Worm (Caenorhabditis elegans) whole organism, early embryonic: ENCODE results near the gene C29E4.15.
"Not testable (repeated sequence)": the region's sequence is repeated elsewhere in the genome, so short reads cannot be mapped to it uniquely, and the experiment has no call there.

Experiments
- B0310.2 ChIP-seq: sonication (generic microtip); optimal IDR thresholded peaks from 2 replicates; lab custom pipeline; 2016; ENCODE audit warnings: mild to moderate bottlenecking, missing genetic modification characterization, missing compliant biosample characterization
- F13C5.2 ChIP-seq: sonication (generic microtip); optimal IDR thresholded peaks from 2 replicates; lab custom pipeline; 2017; ENCODE audit warnings: mild to moderate bottlenecking, missing genetic modification characterization, inconsistent platforms, missing compliant biosample characterization
- aly-1 ChIP-seq: sonication (generic microtip); optimal IDR thresholded peaks from 2 replicates; lab custom pipeline; 2016; ENCODE audit warnings: missing genetic modification characterization, missing compliant biosample characterization
- ama-1 ChIP-seq: fragments of 150-350 bp; optimal IDR thresholded peaks from 2 replicates; lab custom pipeline; 2014
- ceh-13 ChIP-seq: fragments of 200-800 bp; sonication (Bioruptor generic); optimal IDR thresholded peaks from 2 replicates; lab custom pipeline; 2018; ENCODE audit warnings: mild to moderate bottlenecking, missing genetic modification characterization, missing compliant biosample characterization
- ceh-36 ChIP-seq: sonication (generic microtip); optimal IDR thresholded peaks from 2 replicates; lab custom pipeline; 2016; ENCODE audit warnings: missing genetic modification characterization, inconsistent platforms, missing compliant biosample characterization
- ets-7 ChIP-seq: sonication (generic microtip); optimal IDR thresholded peaks from 2 replicates; lab custom pipeline; 2016; ENCODE audit warnings: missing genotype, missing genetic modification characterization, missing compliant biosample characterization
- flt-1 ChIP-seq: fragments of 200-800 bp; sonication (Bioruptor generic); IDR thresholded peaks from 2 replicates; pipeline ENCODE4 v1.3.6; 2022; ENCODE audit warnings: missing genetic modification characterization, missing compliant biosample characterization
- hmbx-1 ChIP-seq: sonication (generic microtip); optimal IDR thresholded peaks from 2 replicates; lab custom pipeline; 2016; ENCODE audit warnings: mild to moderate bottlenecking, missing genetic modification characterization, missing compliant biosample characterization
- hmg-4 ChIP-seq: fragments of 200-800 bp; sonication (Bioruptor generic); optimal IDR thresholded peaks from 2 replicates; lab custom pipeline; 2018; ENCODE audit warnings: mild to moderate bottlenecking, missing genetic modification characterization, missing compliant biosample characterization
- hnd-1 ChIP-seq: sonication (generic microtip); optimal IDR thresholded peaks from 2 replicates; lab custom pipeline; 2016; ENCODE audit warnings: missing genetic modification characterization, missing compliant biosample characterization
- pes-1 ChIP-seq: fragments of 200-800 bp; sonication (Bioruptor generic); IDR thresholded peaks from 2 replicates; pipeline ENCODE4 v1.3.6; 2022; ENCODE audit warnings: missing genetic modification reagents, missing genetic modification characterization, missing compliant biosample characterization
- scrt-1 ChIP-seq: fragments of 200-800 bp; sonication (Bioruptor generic); IDR thresholded peaks from 2 replicates; pipeline ENCODE4 v1.3.6; 2022; ENCODE audit warnings: missing genetic modification characterization, missing compliant biosample characterization
- sea-1 ChIP-seq: fragments of 200-800 bp; sonication (Bioruptor generic); conservative IDR thresholded peaks from 2 replicates; pipeline ENCODE4 v1.3.6; 2022; ENCODE audit warnings: missing genetic modification characterization, missing compliant biosample characterization
- tbx-11 ChIP-seq: fragments of 200-800 bp; sonication (Bioruptor generic); IDR thresholded peaks from 2 replicates; pipeline ENCODE4 v1.3.6; 2022; ENCODE audit warnings: missing genetic modification characterization, missing compliant biosample characterization
- tbx-37 ChIP-seq: fragments of 200-800 bp; sonication (Bioruptor generic); conservative IDR thresholded peaks from 2 replicates; pipeline ENCODE4 v1.3.6; 2022; ENCODE audit warnings: missing genetic modification reagents, missing genetic modification characterization, missing compliant biosample characterization
- tra-4 ChIP-seq: sonication (generic microtip); optimal IDR thresholded peaks from 2 replicates; lab custom pipeline; 2017; ENCODE audit warnings: missing genetic modification characterization, missing compliant biosample characterization

The C29E4.15 gene

DNA sequence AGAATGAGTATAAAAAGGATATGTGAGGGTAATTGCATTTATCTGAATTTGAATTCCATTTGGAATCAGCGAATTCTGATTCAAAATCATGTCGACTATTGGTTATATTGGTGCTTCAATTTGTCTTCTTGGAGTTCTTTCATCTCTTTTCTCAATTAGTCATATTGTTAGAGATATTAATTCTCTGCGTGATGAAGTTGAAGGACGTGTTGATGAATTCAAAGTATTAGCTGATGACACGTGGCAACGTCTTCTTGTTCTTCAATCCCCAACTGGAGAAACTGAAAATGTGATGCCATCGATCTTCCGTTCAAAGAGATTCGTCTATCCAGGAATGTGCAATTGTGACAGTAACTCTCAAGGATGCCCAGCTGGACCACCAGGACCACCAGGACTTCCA, 3.6 kb upstream of the C29E4.15 start, which contains the start of gene col-90:
TSS of gene col-90 (plus strand) at position 37 of the 400 bp plus-strand sequence.
- no peak for TF ChIP-seq ets-7 (tag; lab: Kevin White, UChicago)
- TF ChIP-seq tbx-11 (GFP tag; lab: Robert Waterston, UW): no peak
- TF ChIP-seq ceh-36 (tag; lab: Kevin White, UChicago): no peak
- TF ChIP-seq tbx-37 (GFP tag; lab: Robert Waterston, UW): no peak
- TF ChIP-seq ama-1 (lab: Kevin White, UChicago): no peak
- no peak for TF ChIP-seq sea-1 (GFP tag; lab: Robert Waterston, UW)
- no peak for TF ChIP-seq flt-1
- no peak for TF ChIP-seq ceh-13 (GFP tag; lab: Kevin White, UChicago)
- TF ChIP-seq aly-1 (tag; lab: Kevin White, UChicago): no peak
- no peak for TF ChIP-seq tra-4 (tag; lab: Kevin White, UChicago)
- TF ChIP-seq hmbx-1 (tag; lab: Kevin White, UChicago): no peak

DNA sequence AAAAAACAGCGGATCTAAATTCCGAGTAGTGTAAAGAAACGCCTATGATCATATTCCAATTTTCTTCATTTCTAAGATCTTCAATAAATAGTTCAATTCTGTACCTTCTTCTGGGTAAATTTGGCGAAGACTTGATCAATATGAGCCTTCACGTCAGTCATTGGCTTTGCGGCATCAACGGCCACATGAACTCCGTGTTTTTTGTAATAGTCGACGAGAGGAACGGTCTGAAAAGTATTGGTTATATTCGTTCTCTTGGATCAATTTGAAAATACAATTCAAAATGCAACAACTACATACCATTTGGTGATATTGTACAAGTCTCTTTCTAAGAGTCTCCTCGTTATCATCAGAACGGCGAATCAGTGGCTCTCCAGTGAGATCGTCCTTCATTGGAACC, 2.0 kb upstream of the C29E4.15 start:
- TF ChIP-seq sea-1 (GFP tag; lab: Robert Waterston, UW) (no peak), ceh-36 (tag; lab: Kevin White, UChicago) (no peak), hnd-1 (tag; lab: Kevin White, UChicago) (no peak), tbx-37 (GFP tag; lab: Robert Waterston, UW) (no peak), ama-1 (lab: Kevin White, UChicago) (no peak), ets-7 (tag; lab: Kevin White, UChicago) (no peak)

DNA sequence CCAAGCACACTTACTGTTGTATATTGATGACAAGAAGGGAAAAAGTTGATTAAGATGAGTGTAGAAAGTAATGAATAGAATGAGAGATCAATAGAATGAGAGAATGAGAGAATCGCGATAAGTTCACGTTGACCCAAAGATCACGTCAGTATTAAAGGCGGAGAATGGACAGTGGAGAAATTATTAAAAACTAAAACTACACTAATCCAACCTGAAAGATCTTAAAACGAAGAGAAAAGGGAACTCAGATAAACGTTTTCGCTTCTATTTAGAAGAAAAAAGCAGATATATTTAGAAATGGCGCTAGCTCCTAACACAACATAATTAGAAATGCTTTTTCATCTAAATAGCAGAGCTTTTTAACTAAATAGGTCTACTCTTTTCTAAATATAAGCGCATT, 785 bp downstream of the C29E4.15 start, which contains the start of gene let-754:
TSS of gene let-754 (minus strand) at position 101 of the 400 bp plus-strand sequence.
- TF ChIP-seq tbx-11 (GFP tag; lab: Robert Waterston, UW): no peak
- no peak for TF ChIP-seq hmg-4 (GFP tag; lab: Kevin White, UChicago)
- no peak for TF ChIP-seq tra-4 (tag; lab: Kevin White, UChicago)
- no peak for TF ChIP-seq flt-1
- no peak for TF ChIP-seq ceh-36 (tag; lab: Kevin White, UChicago)
- TF ChIP-seq F13C5.2: no peak
- no peak for TF ChIP-seq tbx-37 (GFP tag; lab: Robert Waterston, UW)
- no peak for TF ChIP-seq aly-1 (tag; lab: Kevin White, UChicago)
- TF ChIP-seq hmbx-1 (tag; lab: Kevin White, UChicago): no peak
- TF ChIP-seq B0310.2 (tag; lab: Kevin White, UChicago): no peak
- no peak for TF ChIP-seq hnd-1 (tag; lab: Kevin White, UChicago)
- TF ChIP-seq ceh-13 (GFP tag; lab: Kevin White, UChicago): no peak
- no peak for TF ChIP-seq ama-1 (lab: Kevin White, UChicago)
- no peak for TF ChIP-seq sea-1 (GFP tag; lab: Robert Waterston, UW)
- no peak for TF ChIP-seq ets-7 (tag; lab: Kevin White, UChicago)
- no peak for TF ChIP-seq pes-1 (GFP tag; lab: Robert Waterston, UW)
- TF ChIP-seq scrt-1 (GFP tag; lab: Robert Waterston, UW): no peak

DNA sequence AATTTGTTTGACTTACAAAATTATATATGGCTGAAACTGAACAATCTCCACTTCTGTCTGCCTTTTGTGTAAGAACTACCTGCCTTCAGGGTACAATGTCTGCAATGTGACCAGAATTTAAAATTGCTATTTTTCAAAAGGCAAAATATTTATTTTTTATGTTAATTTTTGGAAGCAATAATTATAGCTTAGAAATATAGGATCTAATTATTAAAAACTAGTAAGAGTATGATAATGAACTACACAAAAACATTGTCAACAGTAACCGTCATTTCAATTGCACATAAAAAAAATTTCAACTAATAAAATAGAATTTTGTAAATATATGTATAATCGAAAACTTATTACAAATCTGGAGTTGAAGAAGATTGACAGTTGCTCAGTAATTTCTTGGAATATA, 4.5 kb downstream of the C29E4.15 start, which contains the start of gene C29E4.9:
TSS of gene C29E4.9 (minus strand) at position 101 of the 400 bp plus-strand sequence.
- no peak for TF ChIP-seq hmg-4 (GFP tag; lab: Kevin White, UChicago)
- no peak for TF ChIP-seq sea-1 (GFP tag; lab: Robert Waterston, UW)
- no peak for TF ChIP-seq ceh-36 (tag; lab: Kevin White, UChicago)
- no peak for TF ChIP-seq pes-1 (GFP tag; lab: Robert Waterston, UW)
- TF ChIP-seq hnd-1 (tag; lab: Kevin White, UChicago): no peak
- no peak for TF ChIP-seq ceh-13 (GFP tag; lab: Kevin White, UChicago)
- no peak for TF ChIP-seq scrt-1 (GFP tag; lab: Robert Waterston, UW)
- no peak for TF ChIP-seq ets-7 (tag; lab: Kevin White, UChicago)
- no peak for TF ChIP-seq tbx-11 (GFP tag; lab: Robert Waterston, UW)
- no peak for TF ChIP-seq ama-1 (lab: Kevin White, UChicago)
- TF ChIP-seq F13C5.2: no peak
- no peak for TF ChIP-seq hmbx-1 (tag; lab: Kevin White, UChicago)
- TF ChIP-seq tbx-37 (GFP tag; lab: Robert Waterston, UW): no peak
- no peak for TF ChIP-seq B0310.2 (tag; lab: Kevin White, UChicago)
- TF ChIP-seq aly-1 (tag; lab: Kevin White, UChicago): no peak
- TF ChIP-seq flt-1: no peak
- no peak for TF ChIP-seq tra-4 (tag; lab: Kevin White, UChicago)

DNA sequence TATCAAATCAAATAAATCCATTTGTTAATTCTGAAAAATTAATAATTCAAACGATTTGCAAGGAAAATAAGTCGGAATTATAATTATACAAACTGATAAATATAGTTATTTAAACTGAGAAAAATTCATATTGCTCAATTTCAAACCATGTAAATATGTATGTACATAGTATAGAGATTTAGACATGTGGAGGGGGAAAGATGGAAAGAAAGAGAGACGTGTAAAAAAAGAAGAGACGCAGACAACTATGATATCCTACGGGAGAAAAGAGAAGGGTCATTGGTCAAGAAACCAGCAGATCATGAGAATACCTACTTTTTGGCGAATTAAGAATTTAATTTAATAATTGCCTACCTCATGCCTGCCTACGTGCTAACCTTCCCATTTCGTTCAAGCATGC, 5.7 kb downstream of the C29E4.15 start, which contains the start of gene C29E4.11:
TSS of gene C29E4.11 (minus strand) at position 30 of the 400 bp plus-strand sequence.
- TF ChIP-seq hnd-1 (tag; lab: Kevin White, UChicago) (no peak), tra-4 (tag; lab: Kevin White, UChicago) (no peak), tbx-11 (GFP tag; lab: Robert Waterston, UW) (no peak), hmg-4 (GFP tag; lab: Kevin White, UChicago) (no peak), F13C5.2 (no peak), flt-1 (no peak), tbx-37 (GFP tag; lab: Robert Waterston, UW) (no peak), ets-7 (tag; lab: Kevin White, UChicago) (no peak), ceh-13 (GFP tag; lab: Kevin White, UChicago) (no peak), aly-1 (tag; lab: Kevin White, UChicago) (no peak), hmbx-1 (tag; lab: Kevin White, UChicago) (no peak)

DNA sequence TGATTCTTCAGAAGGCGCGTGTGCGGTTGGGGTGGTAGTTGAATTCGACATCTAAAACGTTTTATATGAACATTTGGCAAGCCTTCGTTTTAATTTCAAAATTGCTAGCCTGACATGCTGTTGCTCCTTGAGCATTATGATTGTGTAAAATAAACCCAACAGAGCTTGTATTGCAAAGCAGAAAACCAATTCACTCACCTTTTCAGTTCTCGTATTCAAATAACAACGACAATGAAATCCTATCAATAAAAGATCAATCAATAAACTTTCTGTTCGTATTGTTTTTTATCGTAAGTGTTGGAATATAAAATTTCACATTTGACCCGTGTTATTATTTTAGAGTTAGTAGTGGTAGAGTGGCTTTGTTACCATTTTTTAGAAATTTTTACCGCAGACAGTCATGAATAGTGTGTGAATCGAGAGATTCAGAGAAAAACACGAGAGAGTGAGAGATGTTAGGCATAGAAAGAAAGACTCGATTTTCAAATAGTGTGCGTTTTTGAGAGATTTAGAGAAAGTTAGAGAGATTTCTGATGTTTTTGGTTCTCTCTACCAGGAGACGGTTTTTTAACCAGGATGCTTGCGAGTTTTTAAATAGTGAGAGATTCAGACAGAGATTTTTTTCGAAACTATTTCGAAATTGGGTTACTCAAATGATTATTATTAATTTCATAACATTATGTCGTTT, 6.6 kb downstream of the C29E4.15 start, which contains the start of gene F54H12.10:
TSS of gene F54H12.10 (minus strand) at position 51 of the 688 bp plus-strand sequence.
- TF ChIP-seq pes-1 (GFP tag; lab: Robert Waterston, UW); sea-1 (GFP tag; lab: Robert Waterston, UW); hmbx-1 (tag; lab: Kevin White, UChicago): not testable (repeated sequence)
